Fruit fly (Drosophila melanogaster) whole organism, embryonic: ENCODE data around the gene PAN3.

ENCODE experiments used
- CG10209 ChIP-seq: fragments of 200-800 bp; sonication (Bioruptor generic); optimal IDR thresholded peaks from 3 replicates; lab custom pipeline; 2017; ENCODE audit warnings: missing biosample characterization, mild to moderate bottlenecking, missing genetic modification characterization, missing genetic modification reagents
- CG10267 ChIP-seq: fragments of 200-800 bp; sonication (Bioruptor generic); optimal IDR thresholded peaks from 2 replicates; lab custom pipeline; 2018; ENCODE audit warnings: missing biosample characterization, mild to moderate bottlenecking, missing genetic modification characterization, moderate library complexity
- CG10543 ChIP-seq: fragments of 200-800 bp; sonication (Bioruptor generic); optimal IDR thresholded peaks from 3 replicates; lab custom pipeline; 2017; ENCODE audit warnings: missing biosample characterization, mild to moderate bottlenecking, missing genetic modification characterization, moderate library complexity
- CG11696 ChIP-seq: fragments of 200-800 bp; sonication (Bioruptor generic); IDR thresholded peaks from 2 replicates; pipeline ENCODE4 v1.3.6; 2022; ENCODE audit warnings: missing biosample characterization, missing genetic modification characterization
- CG12104 ChIP-seq: fragments of 200-800 bp; sonication (Bioruptor generic); optimal IDR thresholded peaks from 3 replicates; lab custom pipeline; 2016; ENCODE audit warnings: missing biosample characterization, missing genetic modification characterization
- CG12744 ChIP-seq: fragments of 200-800 bp; sonication (Bioruptor generic); optimal IDR thresholded peaks from 2 replicates; lab custom pipeline; 2016; ENCODE audit warnings: missing biosample characterization, missing genetic modification characterization
- CG18599 ChIP-seq: fragments of 200-800 bp; sonication (Bioruptor generic); optimal IDR thresholded peaks from 3 replicates; lab custom pipeline; 2017; ENCODE audit warnings: missing biosample characterization, missing genetic modification characterization, mild to moderate bottlenecking, moderate library complexity, missing genetic modification reagents
- CG2889 ChIP-seq: fragments of 200-800 bp; sonication (Bioruptor generic); IDR thresholded peaks from 3 replicates; pipeline ENCODE4 v1.3.6; 2022; ENCODE audit warnings: missing biosample characterization, missing genetic modification characterization
- CG31365 ChIP-seq: fragments of 200-800 bp; sonication (Bioruptor generic); optimal IDR thresholded peaks from 2 replicates; lab custom pipeline; 2018; ENCODE audit warnings: missing biosample characterization, mild to moderate bottlenecking, missing genetic modification characterization
- CG31441 ChIP-seq: fragments of 200-800 bp; sonication (Bioruptor generic); IDR thresholded peaks from 2 replicates; pipeline ENCODE4 v1.3.6; 2022; ENCODE audit warnings: missing biosample characterization, missing genetic modification characterization
- CG3281 ChIP-seq: fragments of 200-800 bp; sonication (Bioruptor generic); optimal IDR thresholded peaks from 3 replicates; lab custom pipeline; 2017; ENCODE audit warnings: missing biosample characterization, mild to moderate bottlenecking, missing genetic modification characterization
- CG3726 ChIP-seq: fragments of 200-800 bp; sonication (Bioruptor generic); IDR thresholded peaks from 3 replicates; pipeline ENCODE4, ENCODE4 v1.3.6; 2022; ENCODE audit warnings: missing biosample characterization, missing genetic modification characterization
- CG4424 ChIP-seq: fragments of 200-800 bp; sonication (Bioruptor generic); optimal IDR thresholded peaks from 3 replicates; lab custom pipeline; 2016; ENCODE audit warnings: missing biosample characterization, missing genetic modification characterization
- CG4854 ChIP-seq: fragments of 200-800 bp; sonication (Bioruptor generic); optimal IDR thresholded peaks from 2 replicates; lab custom pipeline; 2016; ENCODE audit warnings: missing biosample characterization, missing genetic modification characterization, inconsistent platforms
- CG8089 ChIP-seq: fragments of 200-800 bp; sonication (Bioruptor generic); optimal IDR thresholded peaks from 3 replicates; lab custom pipeline; 2016; ENCODE audit warnings: missing biosample characterization, missing genetic modification characterization
- CG8765 ChIP-seq: fragments of 200-800 bp; sonication (Bioruptor generic); IDR thresholded peaks from 2 replicates; pipeline ENCODE4 v1.3.6; 2022; ENCODE audit warnings: missing biosample characterization, missing genetic modification characterization
- CG8944 ChIP-seq: fragments of 200-800 bp; sonication (Bioruptor generic); optimal IDR thresholded peaks from 3 replicates; lab custom pipeline; 2016; ENCODE audit warnings: missing biosample characterization, missing genetic modification characterization
- CG9609 ChIP-seq: fragments of 200-800 bp; sonication (Bioruptor generic); optimal IDR thresholded peaks from 3 replicates; lab custom pipeline; 2016; ENCODE audit warnings: missing biosample characterization, missing genetic modification characterization
- CTCF ChIP-seq: fragments of 200-800 bp; sonication (Bioruptor generic); optimal IDR thresholded peaks from 2 replicates; lab custom pipeline; 2017; ENCODE audit warnings: missing biosample characterization, mild to moderate bottlenecking, missing genetic modification characterization, moderate library complexity
- D19B ChIP-seq: fragments of 200-800 bp; sonication (Bioruptor generic); optimal IDR thresholded peaks from 2 replicates; lab custom pipeline; 2017; ENCODE audit warnings: missing biosample characterization, mild to moderate bottlenecking, missing genetic modification characterization
- Drgx ChIP-seq: fragments of 200-800 bp; sonication (Bioruptor generic); IDR thresholded peaks from 2 replicates; pipeline ENCODE4 v1.3.6; 2022; ENCODE audit warnings: missing biosample characterization, missing genetic modification characterization
- E2f1 ChIP-seq: fragments of 200-800 bp; sonication (Bioruptor generic); IDR thresholded peaks from 2 replicates; pipeline ENCODE4 v1.3.6; 2022; ENCODE audit warnings: missing biosample characterization, missing genetic modification characterization
- ERR ChIP-seq: fragments of 200-800 bp; sonication (Bioruptor generic); optimal IDR thresholded peaks from 2 replicates; lab custom pipeline; 2016; ENCODE audit warnings: missing biosample characterization, missing genetic modification characterization
- Eip74EF ChIP-seq, 2 experiments: fragments of 200-800 bp in 1 of 2; fragments of >200 bp in 1 of 2; sonication (Bioruptor generic) in 1 of 2; optimal IDR thresholded peaks; 2 replicates each; lab custom pipeline; 2017 to 2019; ENCODE audit warnings: missing biosample characterization in 2 of 2, missing genetic modification characterization in 2 of 2, mild to moderate bottlenecking in 1 of 2, moderate library complexity in 1 of 2
- Fer3 ChIP-seq: fragments of 200-800 bp; sonication (Bioruptor generic); optimal IDR thresholded peaks from 2 replicates; lab custom pipeline; 2018; ENCODE audit warnings: missing biosample characterization, mild to moderate bottlenecking, missing genetic modification characterization, moderate library complexity
- GATAe ChIP-seq: fragments of 200-800 bp; sonication (Bioruptor generic); conservative IDR thresholded peaks from 2 replicates; pipeline ENCODE4 v1.3.6; 2022; ENCODE audit warnings: missing biosample characterization, missing genetic modification characterization
- HmgZ ChIP-seq: fragments of 200-800 bp; sonication (Bioruptor generic); optimal IDR thresholded peaks from 2 replicates; lab custom pipeline; 2018; ENCODE audit warnings: missing biosample characterization, mild to moderate bottlenecking, missing genetic modification characterization
- Kr ChIP-seq: fragments of 200-800 bp; sonication (Bioruptor generic); optimal IDR thresholded peaks from 2 replicates; lab custom pipeline; 2017; ENCODE audit warnings: missing biosample characterization, mild to moderate bottlenecking, missing genetic modification characterization
- MESR4 ChIP-seq: fragments of 200-800 bp; sonication (Bioruptor generic); optimal IDR thresholded peaks from 2 replicates; lab custom pipeline; 2018; ENCODE audit warnings: missing biosample characterization, mild to moderate bottlenecking, missing genetic modification characterization, moderate library complexity
- Myb ChIP-seq: fragments of 200-800 bp; sonication (Bioruptor generic); optimal IDR thresholded peaks from 2 replicates; lab custom pipeline; 2016; ENCODE audit warnings: missing biosample characterization, missing genetic modification characterization
- Scr ChIP-seq: fragments of 200-800 bp; sonication (Bioruptor generic); IDR thresholded peaks from 2 replicates; pipeline ENCODE4 v1.3.6; 2022; ENCODE audit warnings: missing biosample characterization, missing genetic modification characterization; ENCODE audit not compliant: partially characterized antibody
- Xbp1 ChIP-seq: fragments of 200-800 bp; sonication (Bioruptor generic); optimal IDR thresholded peaks from 3 replicates; lab custom pipeline; 2016; ENCODE audit warnings: missing biosample characterization, mild to moderate bottlenecking, missing genetic modification characterization
- ara ChIP-seq: fragments of 200-800 bp; sonication (Bioruptor generic); IDR thresholded peaks from 2 replicates; pipeline ENCODE4 v1.3.6; 2022; ENCODE audit warnings: missing biosample characterization, missing genetic modification characterization
- ase ChIP-seq: fragments of 200-800 bp; sonication (Bioruptor generic); IDR thresholded peaks from 3 replicates; pipeline ENCODE4 v1.3.6; 2022; ENCODE audit warnings: missing biosample characterization, missing genetic modification characterization
- br ChIP-seq: fragments of >200 bp; optimal IDR thresholded peaks from 2 replicates; lab custom pipeline; 2017
- dan ChIP-seq: fragments of 200-800 bp; sonication (Bioruptor generic); IDR thresholded peaks from 2 replicates; pipeline ENCODE4 v1.3.6; 2022; ENCODE audit warnings: missing biosample characterization, missing genetic modification characterization
- dysf ChIP-seq: fragments of 200-800 bp; sonication (Bioruptor generic); IDR thresholded peaks from 3 replicates; pipeline ENCODE4 v1.3.6; 2022; ENCODE audit warnings: missing biosample characterization, missing genetic modification characterization
- exex ChIP-seq: fragments of 200-800 bp; sonication (Bioruptor generic); optimal IDR thresholded peaks from 4 replicates; lab custom pipeline; 2018; ENCODE audit warnings: missing biosample characterization, mild to moderate bottlenecking, missing genetic modification characterization, moderate library complexity
- insv ChIP-seq, 2 experiments: fragments of 200-800 bp; sonication (Bioruptor generic); optimal IDR thresholded peaks; 3 replicates each; lab custom pipeline; 2016 to 2018; ENCODE audit warnings: missing biosample characterization in 2 of 2, missing genetic modification characterization in 2 of 2
- kah ChIP-seq: fragments of 200-800 bp; sonication (Bioruptor generic); optimal IDR thresholded peaks from 2 replicates; lab custom pipeline; 2018; ENCODE audit warnings: missing biosample characterization, mild to moderate bottlenecking, missing genetic modification characterization
- lbe ChIP-seq: fragments of 200-800 bp; sonication (Bioruptor generic); optimal IDR thresholded peaks from 2 replicates; lab custom pipeline; 2016; ENCODE audit warnings: missing biosample characterization, mild to moderate bottlenecking, missing genetic modification characterization
- lola ChIP-seq, 3 experiments: fragments of >200 bp in 2 of 3; fragments of 200-800 bp in 1 of 3; sonication (Bioruptor generic) in 1 of 3; optimal IDR thresholded peaks; 2 replicates each; lab custom pipeline; 2017 to 2019; ENCODE audit warnings: missing biosample characterization in 3 of 3, missing genetic modification characterization in 3 of 3, mild to moderate bottlenecking in 1 of 3, moderate library complexity in 1 of 3
- mld ChIP-seq: fragments of 200-800 bp; sonication (Bioruptor generic); IDR thresholded peaks from 3 replicates; pipeline ENCODE4 v1.3.6; 2022; ENCODE audit warnings: missing biosample characterization, missing genetic modification characterization; ENCODE audit not compliant: partially characterized antibody
- onecut ChIP-seq: fragments of 200-800 bp; sonication (Bioruptor generic); IDR thresholded peaks from 2 replicates; pipeline ENCODE4 v1.3.6; 2022; ENCODE audit warnings: missing biosample characterization, missing genetic modification characterization
- pan ChIP-seq, 4 experiments: fragments of >200 bp in 3 of 4; fragments of 200-800 bp in 1 of 4; sonication (Bioruptor generic) in 1 of 4; optimal IDR thresholded peaks in 3 of 4; IDR thresholded peaks in 1 of 4; 2 replicates each; pipeline versions ENCODE4 v1.3.6 to Lab custom; 2017 to 2022; ENCODE audit warnings: missing biosample characterization in 2 of 4, missing genetic modification characterization in 2 of 4, mixed read lengths in 1 of 4
- repo ChIP-seq: fragments of 200-800 bp; sonication (Bioruptor generic); optimal IDR thresholded peaks from 2 replicates; lab custom pipeline; 2016; ENCODE audit warnings: missing biosample characterization, missing genetic modification characterization
- tna ChIP-seq: fragments of 200-800 bp; sonication (Bioruptor generic); IDR thresholded peaks from 2 replicates; pipeline ENCODE4 v1.3.6; 2022; ENCODE audit warnings: missing biosample characterization, missing genetic modification characterization; ENCODE audit not compliant: partially characterized antibody
- toy ChIP-seq: fragments of 200-800 bp; sonication (Bioruptor generic); IDR thresholded peaks from 2 replicates; pipeline ENCODE4 v1.3.6; 2022; ENCODE audit warnings: missing biosample characterization, missing genetic modification characterization
- trem ChIP-seq: fragments of 200-800 bp; optimal IDR thresholded peaks from 3 replicates; lab custom pipeline; 2019; ENCODE audit warnings: missing biosample characterization, mild to moderate bottlenecking, missing genetic modification characterization, moderate library complexity
- usp ChIP-seq: fragments of >200 bp; optimal IDR thresholded peaks from 2 replicates; lab custom pipeline; 2017; ENCODE audit warnings: missing biosample characterization, missing genetic modification characterization
- vnd ChIP-seq: fragments of 200-800 bp; sonication (Bioruptor generic); IDR thresholded peaks from 3 replicates; pipeline ENCODE4 v1.3.6; 2022; ENCODE audit warnings: missing biosample characterization, missing genetic modification characterization; ENCODE audit not compliant: partially characterized antibody

PAN3 gene

dm6 chr3L:3127544-3127943 is 56.6 kb downstream of the PAN3 start, which contains the start of gene promL (continued):
- no peak for TF ChIP-seq toy (GFP tag; lab: Robert Waterston, UW)
- peak in 1 of 2 experiments; percentile 55 for TF ChIP-seq insv (GFP tag; optimal IDR thresholded peaks at IDR 0.05; lab: Kevin White, UChicago)
- peak; percentile 53 for TF ChIP-seq Fer3
- peak; percentile 48 for TF ChIP-seq CG12744 (GFP tag; lab: Kevin White, UChicago)
- TF ChIP-seq Kr (GFP tag; lab: Kevin White, UChicago), result no peak
- TF ChIP-seq HmgZ (tag; lab: Kevin White, UChicago), result peak; percentile 80
- peak; percentile 33 for TF ChIP-seq Xbp1 (GFP tag; lab: Kevin White, UChicago)
- 0 out of 2 replicates have a peak, but pooled peaks have one; percentile 12 for TF ChIP-seq ara
- TF ChIP-seq br (lab: Kevin White, UChicago), result no peak
- TF ChIP-seq tna (GFP tag; lab: Robert Waterston, UW), result no peak
- TF ChIP-seq Scr (GFP tag; lab: Robert Waterston, UW), result peak; percentile 17; the same call in 1 of the 2 replicates
- TF ChIP-seq E2f1 (GFP tag; lab: Robert Waterston, UW), result no peak
- peak in 1 of 3 experiments; percentile 3 for TF ChIP-seq lola (GFP tag; optimal IDR thresholded peaks at IDR 0.05; lab: Kevin White, UChicago)
- TF ChIP-seq trem (tag; lab: Kevin White, UChicago), result peak; percentile 79
- peak; percentile 47 for TF ChIP-seq CTCF
- TF ChIP-seq mld (GFP tag; lab: Robert Waterston, UW), result no peak
- 0 out of 3 replicates have a peak, but pooled peaks have one; percentile 35 for TF ChIP-seq ase (GFP tag; lab: Robert Waterston, UW)
- TF ChIP-seq ERR, result peak; percentile 12
- TF ChIP-seq pan (optimal IDR thresholded peaks at IDR 0.05; lab: Kevin White, UChicago), result no peak
- peak in 1 of 2 experiments; percentile 30 for TF ChIP-seq pan (GFP tag; optimal IDR thresholded peaks at IDR 0.05 in 1 of 2, IDR thresholded peaks at IDR 0.05 in 1 of 2)
- TF ChIP-seq CG2889, result no peak
- TF ChIP-seq dysf (GFP tag; lab: Robert Waterston, UW), result peak; percentile 64; the same call in 2 of the 3 replicates
- TF ChIP-seq CG10209 (GFP tag; lab: Kevin White, UChicago), result peak; percentile 44
- peak; percentile 59 for TF ChIP-seq CG12104 (GFP tag; lab: Kevin White, UChicago)
- TF ChIP-seq CG8089 (GFP tag; lab: Kevin White, UChicago), result no peak
- TF ChIP-seq Myb, result peak; percentile 99
- TF ChIP-seq CG3281 (GFP tag; lab: Kevin White, UChicago), result peak; percentile 81
- TF ChIP-seq CG3726 (GFP tag; lab: Robert Waterston, UW), result no peak
- no peak for TF ChIP-seq exex
- no peak for TF ChIP-seq vnd (GFP tag; lab: Robert Waterston, UW)
- no peak for TF ChIP-seq kah (GFP tag; lab: Kevin White, UChicago)
- peak; percentile 37 for TF ChIP-seq CG31365 (tag; lab: Kevin White, UChicago)
- TF ChIP-seq CG4424 (GFP tag; lab: Kevin White, UChicago), result peak; percentile 37
- peak; percentile 33 for TF ChIP-seq D19B (GFP tag; lab: Kevin White, UChicago)
- TF ChIP-seq onecut (GFP tag; lab: Robert Waterston, UW), result peak; percentile 74
- TF ChIP-seq CG4854, result peak; percentile 18
- TF ChIP-seq CG10543 (GFP tag; lab: Kevin White, UChicago), result peak; percentile 76
- peak; percentile 70 for TF ChIP-seq CG31441 (GFP tag; lab: Robert Waterston, UW)
- TF ChIP-seq lbe (GFP tag; lab: Kevin White, UChicago), result peak; percentile 54
- no peak for TF ChIP-seq CG8944 (GFP tag; lab: Kevin White, UChicago)
- peak; percentile 71 for TF ChIP-seq CG18599 (GFP tag; lab: Kevin White, UChicago)
- peak; percentile 48 for TF ChIP-seq repo (GFP tag; lab: Kevin White, UChicago)
- no peak for TF ChIP-seq GATAe
- no peak for TF ChIP-seq usp
- TF ChIP-seq CG8765, result no peak
- TF ChIP-seq CG11696, result no peak
- peak; percentile 69 for TF ChIP-seq CG10267
- TF ChIP-seq Eip74EF (GFP tag; optimal IDR thresholded peaks at IDR 0.05; lab: Kevin White, UChicago), result peak in 1 of 2 experiments; percentile 48
- TF ChIP-seq dan (GFP tag; lab: Robert Waterston, UW), result no peak
- TF ChIP-seq MESR4 (GFP tag; lab: Kevin White, UChicago), result peak; percentile 89
- TF ChIP-seq CG9609 (GFP tag; lab: Kevin White, UChicago), result no peak
- TF ChIP-seq Drgx (GFP tag; lab: Robert Waterston, UW), result no peak
